Worm (Caenorhabditis elegans) whole organism, L3 larva: ENCODE measurements around the gene nfya-1.

ENCODE experiments used
- R02D3.7 ChIP-seq: fragments of 150-350 bp; optimal IDR thresholded peaks from 2 replicates; lab custom pipeline; 2014; ENCODE audit warnings: missing biosample characterization, missing genetic modification characterization
- aly-2 ChIP-seq: fragments of 150-350 bp; optimal IDR thresholded peaks from 2 replicates; lab custom pipeline; 2014; ENCODE audit warnings: missing biosample characterization, missing genetic modification characterization
- ceh-28 ChIP-seq: fragments of 150-350 bp; optimal IDR thresholded peaks from 2 replicates; lab custom pipeline; 2014; ENCODE audit warnings: missing biosample characterization, missing genetic modification reagents, missing genetic modification characterization
- ceh-82 ChIP-seq: fragments of 150-350 bp; optimal IDR thresholded peaks from 2 replicates; lab custom pipeline; 2014; ENCODE audit warnings: missing biosample characterization, missing genetic modification characterization
- ceh-9 ChIP-seq: sonication (generic microtip); optimal IDR thresholded peaks from 2 replicates; lab custom pipeline; 2018; ENCODE audit warnings: missing biosample characterization, missing genetic modification characterization
- daf-12 ChIP-seq: fragments of 150-350 bp; optimal IDR thresholded peaks from 2 replicates; lab custom pipeline; 2014; ENCODE audit warnings: missing biosample characterization, missing genetic modification reagents, missing genetic modification characterization
- egl-5 ChIP-seq: fragments of 150-350 bp; optimal IDR thresholded peaks from 2 replicates; lab custom pipeline; 2017; ENCODE audit warnings: missing biosample characterization, missing genetic modification reagents, missing genetic modification characterization, inconsistent platforms
- elt-1 ChIP-seq: fragments of 150-350 bp; optimal IDR thresholded peaks from 2 replicates; lab custom pipeline; 2014; ENCODE audit warnings: missing biosample characterization, missing genetic modification characterization
- elt-2 ChIP-seq: sonication (generic microtip); optimal IDR thresholded peaks from 2 replicates; lab custom pipeline; 2016; ENCODE audit warnings: missing genetic modification reagents, mild to moderate bottlenecking, missing genetic modification characterization, missing compliant biosample characterization
- elt-3 ChIP-seq, 3 experiments: fragments of 150-350 bp in 1 of 3; sonication (generic microtip) in 2 of 3; optimal IDR thresholded peaks; 2 replicates in 2 of 3; 4 replicates in 1 of 3; lab custom pipeline; 2014 to 2017; ENCODE audit warnings: missing biosample characterization in 3 of 3, missing genetic modification characterization in 3 of 3
- eor-1 ChIP-seq, 2 experiments: fragments of 150-350 bp; optimal IDR thresholded peaks; 2 replicates each; lab custom pipeline; 2014 to 2018; ENCODE audit warnings: missing biosample characterization in 2 of 2, missing genetic modification characterization in 2 of 2
- fkh-10 ChIP-seq: sonication (generic microtip); optimal IDR thresholded peaks from 2 replicates; lab custom pipeline; 2017; ENCODE audit warnings: missing biosample characterization, missing genetic modification reagents, missing genetic modification characterization
- fkh-2 ChIP-seq: fragments of 150-350 bp; optimal IDR thresholded peaks from 2 replicates; lab custom pipeline; 2014; ENCODE audit warnings: missing biosample characterization, missing genetic modification reagents, missing genetic modification characterization
- fos-1 ChIP-seq: fragments of 150-350 bp; optimal IDR thresholded peaks from 2 replicates; lab custom pipeline; 2014; ENCODE audit warnings: missing biosample characterization, missing genetic modification characterization
- hmg-11 ChIP-seq: sonication (generic microtip); optimal IDR thresholded peaks from 2 replicates; lab custom pipeline; 2016; ENCODE audit warnings: missing genetic modification characterization, missing compliant biosample characterization
- lin-15B ChIP-seq: fragments of 150-350 bp; optimal IDR thresholded peaks from 2 replicates; lab custom pipeline; 2014; ENCODE audit warnings: missing biosample characterization, missing genetic modification characterization
- lin-39 ChIP-seq: fragments of 150-350 bp; optimal IDR thresholded peaks from 2 replicates; lab custom pipeline; 2018; ENCODE audit warnings: missing biosample characterization, missing genetic modification reagents, missing genetic modification characterization
- lsy-12 ChIP-seq: sonication (generic microtip); optimal IDR thresholded peaks from 2 replicates; lab custom pipeline; 2016; ENCODE audit warnings: mild to moderate bottlenecking, missing genetic modification characterization, missing compliant biosample characterization
- mml-1 ChIP-seq: fragments of 150-350 bp; sonication (generic microtip); optimal IDR thresholded peaks from 3 replicates; lab custom pipeline; 2014; ENCODE audit warnings: missing biosample characterization, missing genetic modification characterization
- nfya-1 ChIP-seq: sonication (generic microtip); optimal IDR thresholded peaks from 2 replicates; lab custom pipeline; 2017; ENCODE audit warnings: missing genetic modification characterization, mild to moderate bottlenecking, missing compliant biosample characterization, antibody characterized with exemption, moderate library complexity; ENCODE audit not compliant: insufficient read depth
- nhr-11 ChIP-seq: fragments of 150-350 bp; optimal IDR thresholded peaks from 2 replicates; lab custom pipeline; 2014; ENCODE audit warnings: missing biosample characterization, missing genetic modification characterization
- nhr-23 ChIP-seq: fragments of 150-350 bp; optimal IDR thresholded peaks from 2 replicates; lab custom pipeline; 2014; ENCODE audit warnings: missing biosample characterization, missing genetic modification reagents, missing genetic modification characterization
- nhr-237 ChIP-seq: fragments of 150-350 bp; optimal IDR thresholded peaks from 2 replicates; lab custom pipeline; 2014; ENCODE audit warnings: missing biosample characterization, missing genetic modification characterization
- nhr-25 ChIP-seq: sonication (generic microtip); optimal IDR thresholded peaks from 2 replicates; lab custom pipeline; 2017; ENCODE audit warnings: missing biosample characterization, missing genetic modification characterization
- nhr-43 ChIP-seq: sonication (generic microtip); optimal IDR thresholded peaks from 2 replicates; lab custom pipeline; 2016; ENCODE audit warnings: mild to moderate bottlenecking, missing genetic modification characterization, missing compliant biosample characterization; ENCODE audit not compliant: poor library complexity, severe bottlenecking
- nhr-67 ChIP-seq: fragments of 150-350 bp; optimal IDR thresholded peaks from 2 replicates; lab custom pipeline; 2014; ENCODE audit warnings: missing biosample characterization, missing genetic modification characterization
- nhr-76 ChIP-seq: fragments of 150-350 bp; sonication (generic microtip); optimal IDR thresholded peaks from 5 replicates; lab custom pipeline; 2014; ENCODE audit warnings: missing biosample characterization, missing genetic modification characterization
- pha-4 ChIP-seq: fragments of 150-350 bp; optimal IDR thresholded peaks from 2 replicates; lab custom pipeline; 2014; ENCODE audit warnings: missing biosample characterization, missing genetic modification reagents, missing genetic modification characterization
- pqm-1 ChIP-seq: fragments of 150-350 bp; optimal IDR thresholded peaks from 2 replicates; lab custom pipeline; 2017; ENCODE audit warnings: missing biosample characterization, missing genetic modification characterization, inconsistent platforms
- skn-1 ChIP-seq: fragments of 150-350 bp; optimal IDR thresholded peaks from 2 replicates; lab custom pipeline; 2014; ENCODE audit warnings: missing biosample characterization, missing genetic modification characterization
- snpc-4 ChIP-seq: fragments of 150-350 bp; optimal IDR thresholded peaks from 2 replicates; lab custom pipeline; 2014; ENCODE audit warnings: missing biosample characterization, missing genetic modification characterization
- unc-39 ChIP-seq: sonication (generic microtip); optimal IDR thresholded peaks from 4 replicates; lab custom pipeline; 2017; ENCODE audit warnings: missing biosample characterization, missing genetic modification characterization
- unc-62 ChIP-seq: fragments of 150-350 bp; sonication (generic microtip); optimal IDR thresholded peaks from 4 replicates; lab custom pipeline; 2014; ENCODE audit warnings: missing biosample characterization, missing genetic modification reagents, missing genetic modification characterization

The nfya-1 gene

DNA sequence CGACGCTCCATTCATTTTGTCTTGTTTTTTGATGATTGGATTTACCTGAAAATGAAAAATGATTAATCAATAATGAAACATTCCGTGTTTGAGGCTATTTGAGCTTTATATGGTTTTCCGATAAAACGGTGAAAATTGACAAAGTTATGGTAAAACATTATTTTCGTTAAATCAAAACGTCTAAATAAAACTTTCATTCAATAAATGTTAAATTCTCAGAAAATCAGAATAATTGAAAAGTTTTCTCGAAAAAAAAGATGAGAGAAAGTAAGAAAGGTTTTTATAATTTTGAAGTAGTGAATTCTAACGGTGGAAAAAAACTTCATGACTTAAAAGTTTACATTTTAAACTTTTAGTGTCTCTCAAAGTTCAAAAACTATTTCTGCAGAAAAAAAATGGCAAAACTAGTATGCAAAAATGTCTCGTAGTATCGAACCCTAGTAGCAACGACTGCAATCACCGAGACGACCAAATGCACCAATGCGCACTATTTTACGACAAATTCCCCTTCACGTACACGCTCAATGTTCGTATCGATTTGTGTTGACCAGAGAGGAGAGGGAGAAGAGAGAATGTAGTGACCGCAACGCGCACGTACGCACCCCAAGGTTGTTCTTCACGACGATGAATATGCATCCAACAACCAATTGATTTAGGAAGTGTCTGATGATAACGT is at the start of gene nfya-1:
nfya-1 (minus strand) TSS at position 51 of the 676 bp plus-strand sequence.
- TF ChIP-seq ceh-28 (tag; lab: Kevin White, UChicago) (peak; percentile 80), nhr-76 (tag; lab: Kevin White, UChicago) (no peak), ceh-9 (no peak), nhr-25 (tag; lab: Kevin White, UChicago) (peak; percentile 62), fkh-2 (no peak), pqm-1 (tag; lab: Kevin White, UChicago) (peak; percentile 16), nhr-43 (tag; lab: Kevin White, UChicago) (peak; percentile 34), lin-15B (tag; lab: Kevin White, UChicago) (peak; percentile 17), hmg-11 (tag; lab: Kevin White, UChicago) (peak; percentile 81), nfya-1 (tag; lab: Kevin White, UChicago) (no peak), nhr-23 (peak; percentile 19), lsy-12 (no peak), nhr-237 (tag; lab: Kevin White, UChicago) (no peak), unc-62 (GFP tag; lab: Kevin White, UChicago) (no peak), elt-2 (peak; percentile 27), nhr-11 (tag; lab: Kevin White, UChicago) (no peak), eor-1 (tag; optimal IDR thresholded peaks at IDR 0.05; lab: Kevin White, UChicago) (no peak), skn-1 (tag; lab: Kevin White, UChicago) (peak; percentile 38), snpc-4 (tag; lab: Kevin White, UChicago) (peak; percentile 27), egl-5 (tag; lab: Kevin White, UChicago) (peak; percentile 53), lin-39 (tag; lab: Kevin White, UChicago) (peak; percentile 42), daf-12 (no peak), elt-3 (tag; optimal IDR thresholded peaks at IDR 0.05; lab: Kevin White, UChicago) (no peak), pha-4 (tag; lab: Kevin White, UChicago) (peak; percentile 68), elt-1 (no peak)

DNA sequence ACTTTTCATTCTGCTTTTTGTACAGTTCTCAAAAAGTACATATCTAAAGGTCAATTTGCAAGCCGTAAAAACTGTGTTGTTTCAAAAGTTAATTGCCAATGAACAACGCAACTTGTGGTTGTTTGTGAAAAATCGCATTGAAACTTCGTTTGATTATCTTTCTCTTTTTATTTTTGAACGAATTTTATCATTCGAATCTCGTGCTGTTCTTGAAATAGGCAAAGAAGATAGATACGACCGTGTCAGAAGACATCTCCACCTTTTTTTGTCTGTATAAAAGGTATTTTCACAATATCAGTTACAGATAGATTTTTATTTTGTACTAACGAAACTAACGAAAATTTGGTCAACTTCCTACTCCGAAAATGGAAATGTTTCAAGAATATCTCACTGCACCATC is 47.8 kb upstream of the nfya-1 start, which contains the start of gene C49F5.7:
C49F5.7 (plus strand) TSS at position 301 of the 400 bp plus-strand sequence.
- TF ChIP-seq fos-1 (tag; lab: Kevin White, UChicago) (no peak), mml-1 (tag; lab: Kevin White, UChicago) (no peak), nhr-11 (tag; lab: Kevin White, UChicago) (no peak), nhr-237 (tag; lab: Kevin White, UChicago) (no peak), unc-39 (no peak), hmg-11 (tag; lab: Kevin White, UChicago) (no peak), pha-4 (tag; lab: Kevin White, UChicago) (no peak), pqm-1 (tag; lab: Kevin White, UChicago) (no peak), skn-1 (tag; lab: Kevin White, UChicago) (no peak), R02D3.7 (tag; lab: Kevin White, UChicago) (no peak)

DNA sequence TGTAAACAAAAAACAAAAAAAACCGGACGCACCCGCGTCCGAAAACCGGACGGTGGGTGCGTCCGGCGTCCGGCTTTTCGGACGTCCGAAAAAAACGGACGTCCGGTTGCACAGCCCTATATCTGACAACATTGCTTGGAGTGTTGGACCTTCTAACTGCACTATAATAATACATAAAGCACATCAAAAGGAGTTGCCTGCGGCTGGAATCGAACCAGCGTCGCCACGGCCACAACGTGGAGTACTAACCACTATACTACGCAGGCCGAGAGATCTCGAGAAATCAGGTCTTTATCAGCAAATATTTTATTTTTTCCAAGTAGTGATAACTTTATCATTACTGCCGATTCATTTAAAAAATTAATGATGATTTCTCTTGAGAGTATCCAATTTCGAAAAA is 46.7 kb upstream of the nfya-1 start:
- TF ChIP-seq nhr-67 (tag; lab: Kevin White, UChicago) (no peak), egl-5 (tag; lab: Kevin White, UChicago) (no peak), fos-1 (tag; lab: Kevin White, UChicago) (no peak), fkh-10 (no peak), elt-2 (peak; percentile 12), aly-2 (tag; lab: Kevin White, UChicago) (no peak), ceh-82 (no peak)
- TF ChIP-seq, all 47 proteins: peak for 1

DNA sequence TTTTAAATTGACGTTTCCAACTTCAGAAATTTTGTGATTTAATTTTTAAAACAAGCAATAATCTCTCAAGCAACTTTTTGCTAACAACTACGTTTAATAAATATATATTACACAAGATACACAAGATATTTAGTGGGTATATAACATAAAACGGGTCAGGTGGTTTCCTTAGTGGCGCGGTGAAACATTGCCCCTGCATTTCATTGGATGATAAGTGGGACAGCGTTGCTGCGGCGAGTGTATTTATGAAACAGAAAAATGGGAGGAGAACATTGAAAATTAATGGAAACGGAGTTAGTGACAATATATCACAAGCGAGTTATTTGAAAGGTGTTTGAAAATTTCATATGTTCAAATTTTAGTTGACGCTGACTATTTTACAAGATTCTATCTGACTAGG is 46.1 kb upstream of the nfya-1 start:
- TF ChIP-seq skn-1 (tag; lab: Kevin White, UChicago), result no peak
- no peak for TF ChIP-seq lsy-12
- TF ChIP-seq snpc-4 (tag; lab: Kevin White, UChicago), result no peak
- TF ChIP-seq pha-4 (tag; lab: Kevin White, UChicago), result no peak
- TF ChIP-seq elt-2, result no peak
- no peak for TF ChIP-seq lin-15B (tag; lab: Kevin White, UChicago)
- peak; percentile 47 for TF ChIP-seq nfya-1 (tag; lab: Kevin White, UChicago)
